Worm (Caenorhabditis elegans) whole organism, midembryonic: ENCODE measurements around the gene spl-2.
A peak's percentile ranks its signal among the peaks of the same experiment; 100 is the strongest.

ENCODE experiments used
- T22C8.4 ChIP-seq: fragments of 200-800 bp; sonication (Bioruptor generic); IDR thresholded peaks from 2 replicates; pipeline ENCODE4 v1.3.6; 2022; ENCODE audit warnings: missing genetic modification characterization, missing compliant biosample characterization
- cog-1 ChIP-seq: sonication (generic microtip); optimal IDR thresholded peaks from 2 replicates; lab custom pipeline; 2016; ENCODE audit warnings: missing genetic modification characterization, missing compliant biosample characterization
- flt-1 ChIP-seq: fragments of 200-800 bp; sonication (Bioruptor generic); IDR thresholded peaks from 2 replicates; pipeline ENCODE4 v1.3.6; 2022; ENCODE audit warnings: missing genetic modification characterization, missing compliant biosample characterization
- klf-2 ChIP-seq: fragments of 200-800 bp; sonication (Bioruptor generic); conservative IDR thresholded peaks from 2 replicates; pipeline ENCODE4 v1.3.6; 2022; ENCODE audit warnings: missing genetic modification reagents, missing genetic modification characterization, missing compliant biosample characterization
- med-1 ChIP-seq: sonication (generic microtip); optimal IDR thresholded peaks from 2 replicates; lab custom pipeline; 2017; ENCODE audit warnings: missing genetic modification characterization, mild to moderate bottlenecking, missing compliant biosample characterization, antibody characterized with exemption, missing genetic modification reagents; ENCODE audit not compliant: insufficient read depth
- ref-1 ChIP-seq: fragments of 200-800 bp; sonication (Bioruptor generic); conservative IDR thresholded peaks from 2 replicates; pipeline ENCODE4 v1.3.6; 2022; ENCODE audit warnings: missing genetic modification reagents, missing genetic modification characterization, missing compliant biosample characterization
- tab-1 ChIP-seq: fragments of 200-800 bp; sonication (Bioruptor generic); IDR thresholded peaks from 2 replicates; pipeline ENCODE4 v1.3.6; 2022; ENCODE audit warnings: missing genetic modification characterization, missing compliant biosample characterization
- ztf-23 ChIP-seq: fragments of 200-800 bp; sonication (Bioruptor generic); IDR thresholded peaks from 2 replicates; pipeline ENCODE4 v1.3.6; 2022; ENCODE audit warnings: missing genetic modification reagents, missing genetic modification characterization, missing compliant biosample characterization
- ztf-29 ChIP-seq: fragments of 200-800 bp; sonication (Bioruptor generic); IDR thresholded peaks from 2 replicates; pipeline ENCODE4 v1.3.6; 2022; ENCODE audit warnings: missing genetic modification reagents, missing genetic modification characterization, missing compliant biosample characterization

DNA sequence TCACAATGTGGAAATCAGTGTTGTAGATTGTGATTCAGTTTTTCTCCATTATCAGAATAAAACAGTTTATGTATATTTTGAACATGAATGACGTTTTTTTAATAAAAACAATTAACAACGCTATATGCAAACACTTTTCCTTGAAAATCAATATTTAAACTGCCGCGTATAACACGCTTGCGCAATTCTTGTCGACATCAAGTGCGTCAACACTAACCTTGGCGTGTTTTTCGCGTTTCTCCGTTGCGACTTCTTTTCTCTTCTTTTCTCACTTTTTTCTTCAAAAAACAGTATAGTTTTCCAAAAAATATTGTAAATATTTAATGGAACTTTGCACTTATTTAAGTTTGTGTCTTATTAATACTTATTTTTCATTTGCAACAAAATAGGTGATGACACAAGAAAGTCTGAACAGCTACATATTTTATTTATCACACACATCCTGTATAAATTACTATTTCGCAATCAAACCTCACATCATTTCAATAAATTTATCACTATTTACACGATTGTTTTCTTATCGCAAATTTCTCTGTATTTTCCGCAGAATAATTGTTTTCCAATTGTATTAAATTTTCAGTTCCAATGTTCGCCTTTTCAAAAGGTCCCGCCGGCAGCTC lies 28.6 kb upstream of the spl-2 start, which contains the start of gene spas-1:
- peak; percentile 68 for TF ChIP-seq cog-1
- TF ChIP-seq T22C8.4 (GFP tag; lab: Robert Waterston, UW): peak; percentile 78
- TF ChIP-seq flt-1: no peak; the same call in 1 of the 2 replicates
- no peak for TF ChIP-seq klf-2 (GFP tag; lab: Robert Waterston, UW)
- no peak for TF ChIP-seq ref-1 (GFP tag; lab: Robert Waterston, UW)
- TF ChIP-seq med-1: peak; percentile 6
- peak; percentile 78 for TF ChIP-seq tab-1 (GFP tag; lab: Robert Waterston, UW)
- peak; percentile 72; the same call in 1 of the 2 replicates for TF ChIP-seq ztf-23
- TF ChIP-seq ztf-29 (GFP tag; lab: Robert Waterston, UW): no peak
